Worm (Caenorhabditis elegans) whole organism, L3 larva: Measurements from ENCODE around the gene somi-1.

ENCODE experiments used
- R02D3.7 ChIP-seq: fragments of 150-350 bp; optimal IDR thresholded peaks from 2 replicates; lab custom pipeline; 2014; ENCODE audit warnings: missing biosample characterization, missing genetic modification characterization
- aly-2 ChIP-seq: fragments of 150-350 bp; optimal IDR thresholded peaks from 2 replicates; lab custom pipeline; 2014; ENCODE audit warnings: missing biosample characterization, missing genetic modification characterization
- ama-1 ChIP-seq: fragments of 150-350 bp; optimal IDR thresholded peaks from 2 replicates; lab custom pipeline; 2018
- ceh-16 ChIP-seq: sonication (generic microtip); optimal IDR thresholded peaks from 2 replicates; lab custom pipeline; 2017; ENCODE audit warnings: missing biosample characterization, missing genetic modification characterization
- ceh-28 ChIP-seq: fragments of 150-350 bp; optimal IDR thresholded peaks from 2 replicates; lab custom pipeline; 2014; ENCODE audit warnings: missing biosample characterization, missing genetic modification reagents, missing genetic modification characterization
- ceh-82 ChIP-seq: fragments of 150-350 bp; optimal IDR thresholded peaks from 2 replicates; lab custom pipeline; 2014; ENCODE audit warnings: missing biosample characterization, missing genetic modification characterization
- egl-5 ChIP-seq: fragments of 150-350 bp; optimal IDR thresholded peaks from 2 replicates; lab custom pipeline; 2017; ENCODE audit warnings: missing biosample characterization, missing genetic modification reagents, missing genetic modification characterization, inconsistent platforms
- elt-1 ChIP-seq: fragments of 150-350 bp; optimal IDR thresholded peaks from 2 replicates; lab custom pipeline; 2014; ENCODE audit warnings: missing biosample characterization, missing genetic modification characterization
- eor-1 ChIP-seq, 2 experiments: fragments of 150-350 bp; optimal IDR thresholded peaks; 2 replicates each; lab custom pipeline; 2014 to 2018; ENCODE audit warnings: missing biosample characterization in 2 of 2, missing genetic modification characterization in 2 of 2
- fos-1 ChIP-seq: fragments of 150-350 bp; optimal IDR thresholded peaks from 2 replicates; lab custom pipeline; 2014; ENCODE audit warnings: missing biosample characterization, missing genetic modification characterization
- hmg-11 ChIP-seq: sonication (generic microtip); optimal IDR thresholded peaks from 2 replicates; lab custom pipeline; 2016; ENCODE audit warnings: missing genetic modification characterization, missing compliant biosample characterization
- jun-1 ChIP-seq: fragments of 150-350 bp; optimal IDR thresholded peaks from 2 replicates; lab custom pipeline; 2014; ENCODE audit warnings: missing biosample characterization, missing genetic modification reagents, missing genetic modification characterization
- lin-39 ChIP-seq: fragments of 150-350 bp; optimal IDR thresholded peaks from 2 replicates; lab custom pipeline; 2018; ENCODE audit warnings: missing biosample characterization, missing genetic modification reagents, missing genetic modification characterization
- lsy-12 ChIP-seq: sonication (generic microtip); optimal IDR thresholded peaks from 2 replicates; lab custom pipeline; 2016; ENCODE audit warnings: mild to moderate bottlenecking, missing genetic modification characterization, missing compliant biosample characterization
- mdl-1 ChIP-seq: fragments of 150-350 bp; optimal IDR thresholded peaks from 2 replicates; lab custom pipeline; 2014; ENCODE audit warnings: missing biosample characterization, missing genetic modification characterization
- nfya-1 ChIP-seq: sonication (generic microtip); optimal IDR thresholded peaks from 2 replicates; lab custom pipeline; 2017; ENCODE audit warnings: missing genetic modification characterization, mild to moderate bottlenecking, missing compliant biosample characterization, antibody characterized with exemption, moderate library complexity; ENCODE audit not compliant: insufficient read depth
- nhr-11 ChIP-seq: fragments of 150-350 bp; optimal IDR thresholded peaks from 2 replicates; lab custom pipeline; 2014; ENCODE audit warnings: missing biosample characterization, missing genetic modification characterization
- nhr-12 ChIP-seq: fragments of 150-350 bp; optimal IDR thresholded peaks from 2 replicates; lab custom pipeline; 2014; ENCODE audit warnings: missing biosample characterization, missing genetic modification characterization
- nhr-23 ChIP-seq: fragments of 150-350 bp; optimal IDR thresholded peaks from 2 replicates; lab custom pipeline; 2014; ENCODE audit warnings: missing biosample characterization, missing genetic modification reagents, missing genetic modification characterization
- nhr-237 ChIP-seq: fragments of 150-350 bp; optimal IDR thresholded peaks from 2 replicates; lab custom pipeline; 2014; ENCODE audit warnings: missing biosample characterization, missing genetic modification characterization
- nhr-25 ChIP-seq: sonication (generic microtip); optimal IDR thresholded peaks from 2 replicates; lab custom pipeline; 2017; ENCODE audit warnings: missing biosample characterization, missing genetic modification characterization
- nhr-28 ChIP-seq: fragments of 150-350 bp; optimal IDR thresholded peaks from 2 replicates; lab custom pipeline; 2014; ENCODE audit warnings: missing biosample characterization, missing genetic modification characterization
- nhr-43 ChIP-seq: sonication (generic microtip); optimal IDR thresholded peaks from 2 replicates; lab custom pipeline; 2016; ENCODE audit warnings: mild to moderate bottlenecking, missing genetic modification characterization, missing compliant biosample characterization; ENCODE audit not compliant: poor library complexity, severe bottlenecking
- nhr-67 ChIP-seq: fragments of 150-350 bp; optimal IDR thresholded peaks from 2 replicates; lab custom pipeline; 2014; ENCODE audit warnings: missing biosample characterization, missing genetic modification characterization
- nhr-76 ChIP-seq: fragments of 150-350 bp; sonication (generic microtip); optimal IDR thresholded peaks from 5 replicates; lab custom pipeline; 2014; ENCODE audit warnings: missing biosample characterization, missing genetic modification characterization
- nhr-77 ChIP-seq: fragments of 150-350 bp; optimal IDR thresholded peaks from 2 replicates; lab custom pipeline; 2014; ENCODE audit warnings: missing biosample characterization, missing genetic modification characterization
- pha-4 ChIP-seq: fragments of 150-350 bp; optimal IDR thresholded peaks from 2 replicates; lab custom pipeline; 2014; ENCODE audit warnings: missing biosample characterization, missing genetic modification reagents, missing genetic modification characterization
- pqm-1 ChIP-seq: fragments of 150-350 bp; optimal IDR thresholded peaks from 2 replicates; lab custom pipeline; 2017; ENCODE audit warnings: missing biosample characterization, missing genetic modification characterization, inconsistent platforms
- sea-2 ChIP-seq: fragments of 150-350 bp; sonication (generic microtip); optimal IDR thresholded peaks from 4 replicates; lab custom pipeline; 2014; ENCODE audit warnings: missing biosample characterization, missing genetic modification reagents, missing genetic modification characterization
- skn-1 ChIP-seq: fragments of 150-350 bp; optimal IDR thresholded peaks from 2 replicates; lab custom pipeline; 2014; ENCODE audit warnings: missing biosample characterization, missing genetic modification characterization
- snpc-4 ChIP-seq: fragments of 150-350 bp; optimal IDR thresholded peaks from 2 replicates; lab custom pipeline; 2014; ENCODE audit warnings: missing biosample characterization, missing genetic modification characterization
- tbx-2 ChIP-seq: sonication (generic microtip); optimal IDR thresholded peaks from 2 replicates; lab custom pipeline; 2016; ENCODE audit warnings: mild to moderate bottlenecking, missing genetic modification characterization, missing compliant biosample characterization
- unc-39 ChIP-seq: sonication (generic microtip); optimal IDR thresholded peaks from 4 replicates; lab custom pipeline; 2017; ENCODE audit warnings: missing biosample characterization, missing genetic modification characterization
- unc-62 ChIP-seq: fragments of 150-350 bp; sonication (generic microtip); optimal IDR thresholded peaks from 4 replicates; lab custom pipeline; 2014; ENCODE audit warnings: missing biosample characterization, missing genetic modification reagents, missing genetic modification characterization
- ztf-4 ChIP-seq: fragments of 150-350 bp; optimal IDR thresholded peaks from 2 replicates; lab custom pipeline; 2014; ENCODE audit warnings: missing biosample characterization, missing genetic modification characterization

Gene somi-1

ce11 chrV:13406032-13406431 is 14.8 kb upstream of the somi-1 start, which contains the start of gene cutl-1:
TSS of gene cutl-1 (minus strand) at chrV:13406114.
- TF ChIP-seq pha-4 (peak; percentile 10), nhr-237 (tag; lab: Kevin White, UChicago) (no peak)
- TF ChIP-seq, all 47 proteins: peak for 1

ce11 chrV:13402524-13402923 is 11.3 kb upstream of the somi-1 start:
- peak; percentile 52 for TF ChIP-seq egl-5
- TF ChIP-seq pqm-1 (tag; lab: Kevin White, UChicago) = no peak
- no peak for TF ChIP-seq jun-1
- TF ChIP-seq nhr-25 (tag; lab: Kevin White, UChicago) = no peak
- TF ChIP-seq lin-39 = peak; percentile 93
- no peak for TF ChIP-seq pha-4
- no peak for TF ChIP-seq skn-1 (tag; lab: Kevin White, UChicago)
- TF ChIP-seq lsy-12 = no peak
- TF ChIP-seq sea-2 (GFP tag; lab: Kevin White, UChicago) = no peak
- TF ChIP-seq nhr-43 (tag; lab: Kevin White, UChicago) = no peak
- TF ChIP-seq nhr-12 (tag; lab: Kevin White, UChicago) = no peak
- no peak for TF ChIP-seq nhr-67 (tag; lab: Kevin White, UChicago)

- TF ChIP-seq mdl-1 (no peak), lin-39 (peak; percentile 42)
Observed at ce11 chrV:13401669-13402068, 10.5 kb upstream of the somi-1 start.

ce11 chrV:13396426-13396825 is 5.2 kb upstream of the somi-1 start:
- TF ChIP-seq hmg-11 (tag; lab: Kevin White, UChicago) (peak; percentile 30), unc-62 (no peak), nhr-77 (tag; lab: Kevin White, UChicago) (no peak), lin-39 (peak; percentile 21), nfya-1 (tag; lab: Kevin White, UChicago) (peak; percentile 38)

- TF ChIP-seq ceh-28 (no peak), tbx-2 (tag; lab: Kevin White, UChicago) (no peak), unc-62 (no peak)
- TF ChIP-seq, all 47 proteins: peak for 0
Observed at ce11 chrV:13394968-13395367, 3.8 kb upstream of the somi-1 start.

ce11 chrV:13393333-13393803 is 2.2 kb upstream of the somi-1 start:
- TF ChIP-seq eor-1 (tag; optimal IDR thresholded peaks at IDR 0.05; lab: Kevin White, UChicago) (no peak), nhr-28 (no peak), tbx-2 (tag; lab: Kevin White, UChicago) (no peak), ceh-82 (no peak), pqm-1 (tag; lab: Kevin White, UChicago) (no peak), aly-2 (tag; lab: Kevin White, UChicago) (no peak), nhr-76 (no peak), snpc-4 (tag; lab: Kevin White, UChicago) (no peak), ceh-16 (tag; lab: Kevin White, UChicago) (no peak), pha-4 (no peak), skn-1 (tag; lab: Kevin White, UChicago) (no peak), unc-39 (tag; lab: Kevin White, UChicago) (no peak), nhr-25 (tag; lab: Kevin White, UChicago) (no peak), fos-1 (tag; lab: Kevin White, UChicago) (no peak), lin-39 (peak; percentile 17), nfya-1 (tag; lab: Kevin White, UChicago) (peak; percentile 45), egl-5 (no peak), R02D3.7 (tag; lab: Kevin White, UChicago) (no peak), nhr-77 (tag; lab: Kevin White, UChicago) (no peak), jun-1 (no peak), mdl-1 (no peak), sea-2 (GFP tag; lab: Kevin White, UChicago) (no peak), ceh-28 (peak; percentile 2), ama-1 (lab: Kevin White, UChicago) (no peak), ztf-4 (no peak), nhr-11 (tag; lab: Kevin White, UChicago) (no peak), elt-1 (tag; lab: Kevin White, UChicago) (no peak), lsy-12 (peak; percentile 8), nhr-23 (tag; lab: Kevin White, UChicago) (peak; percentile 33)
- TF ChIP-seq, all 47 proteins: peak for 5
